Worm (Caenorhabditis elegans) whole organism, midembryonic: Measurements from ENCODE around the gene Y39E4B.10.

Experiments used
- T22C8.4 ChIP-seq: fragments of 200-800 bp; sonication (Bioruptor generic); IDR thresholded peaks from 2 replicates; pipeline ENCODE4 v1.3.6; 2022; ENCODE audit warnings: missing genetic modification characterization, missing compliant biosample characterization
- cog-1 ChIP-seq: sonication (generic microtip); optimal IDR thresholded peaks from 2 replicates; lab custom pipeline; 2016; ENCODE audit warnings: missing genetic modification characterization, missing compliant biosample characterization
- flt-1 ChIP-seq: fragments of 200-800 bp; sonication (Bioruptor generic); IDR thresholded peaks from 2 replicates; pipeline ENCODE4 v1.3.6; 2022; ENCODE audit warnings: missing genetic modification characterization, missing compliant biosample characterization
- klf-2 ChIP-seq: fragments of 200-800 bp; sonication (Bioruptor generic); conservative IDR thresholded peaks from 2 replicates; pipeline ENCODE4 v1.3.6; 2022; ENCODE audit warnings: missing genetic modification reagents, missing genetic modification characterization, missing compliant biosample characterization
- ref-1 ChIP-seq: fragments of 200-800 bp; sonication (Bioruptor generic); conservative IDR thresholded peaks from 2 replicates; pipeline ENCODE4 v1.3.6; 2022; ENCODE audit warnings: missing genetic modification reagents, missing genetic modification characterization, missing compliant biosample characterization
- tab-1 ChIP-seq: fragments of 200-800 bp; sonication (Bioruptor generic); IDR thresholded peaks from 2 replicates; pipeline ENCODE4 v1.3.6; 2022; ENCODE audit warnings: missing genetic modification characterization, missing compliant biosample characterization
- ztf-23 ChIP-seq: fragments of 200-800 bp; sonication (Bioruptor generic); IDR thresholded peaks from 2 replicates; pipeline ENCODE4 v1.3.6; 2022; ENCODE audit warnings: missing genetic modification reagents, missing genetic modification characterization, missing compliant biosample characterization
- ztf-29 ChIP-seq: fragments of 200-800 bp; sonication (Bioruptor generic); IDR thresholded peaks from 2 replicates; pipeline ENCODE4 v1.3.6; 2022; ENCODE audit warnings: missing genetic modification reagents, missing genetic modification characterization, missing compliant biosample characterization

DNA sequence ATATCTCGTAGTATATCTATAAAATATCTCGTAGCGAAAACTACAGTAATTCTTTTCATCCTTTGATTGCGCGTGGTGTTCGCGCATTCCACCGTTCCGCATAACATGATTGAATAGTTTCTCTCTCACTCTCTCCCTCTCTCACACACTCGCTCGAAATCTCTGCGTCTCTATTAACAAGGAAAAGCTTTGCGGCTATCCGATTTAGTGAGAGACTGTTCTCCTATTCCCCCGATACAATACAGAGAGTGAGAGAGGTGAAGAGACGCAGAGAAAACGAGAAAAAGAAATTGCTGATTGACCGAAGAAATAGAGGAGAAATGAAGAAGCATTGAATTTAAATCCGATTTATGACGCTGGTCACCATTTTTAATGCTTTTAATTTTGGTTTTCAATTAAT, 29.3 kb upstream of the Y39E4B.10 start:
- no peak for TF ChIP-seq T22C8.4
- no peak for TF ChIP-seq flt-1 (GFP tag; lab: Robert Waterston, UW)
- no peak for TF ChIP-seq tab-1 (GFP tag; lab: Robert Waterston, UW)
- TF ChIP-seq klf-2 = no peak
- TF ChIP-seq ztf-23 (GFP tag; lab: Robert Waterston, UW) = no peak
- no peak for TF ChIP-seq ref-1 (GFP tag; lab: Robert Waterston, UW)
- TF ChIP-seq ztf-29 (GFP tag; lab: Robert Waterston, UW) = peak; percentile 74
- TF ChIP-seq cog-1 (tag; lab: Kevin White, UChicago) = peak; percentile 63
